Worm (Caenorhabditis elegans) whole organism, L1 larva: Measurements from ENCODE around the gene vit-2.

Source experiments
- alr-1 ChIP-seq: fragments of 200-800 bp; sonication (Bioruptor generic); optimal IDR thresholded peaks from 2 replicates; lab custom pipeline; 2018; ENCODE audit warnings: borderline replicate concordance, mild to moderate bottlenecking, missing genetic modification characterization, missing compliant biosample characterization
- ama-1 ChIP-seq: fragments of 150-350 bp; optimal IDR thresholded peaks from 2 replicates; lab custom pipeline; 2014
- blmp-1 ChIP-seq: fragments of 150-350 bp; optimal IDR thresholded peaks from 2 replicates; lab custom pipeline; 2014; ENCODE audit warnings: missing biosample characterization, missing genetic modification characterization
- elt-2 ChIP-seq: sonication (generic microtip); optimal IDR thresholded peaks from 2 replicates; lab custom pipeline; 2016; ENCODE audit warnings: missing genetic modification characterization, mild to moderate bottlenecking, inconsistent platforms, missing compliant biosample characterization, missing genetic modification reagents
- lin-14 ChIP-seq: fragments of 200-800 bp; sonication (Bioruptor generic); optimal IDR thresholded peaks from 2 replicates; lab custom pipeline; 2018; ENCODE audit warnings: mild to moderate bottlenecking, missing genetic modification characterization, moderate library complexity, missing compliant biosample characterization
- lin-39 ChIP-seq: fragments of 150-350 bp; optimal IDR thresholded peaks from 2 replicates; lab custom pipeline; 2014; ENCODE audit warnings: missing biosample characterization, missing genetic modification reagents, missing genetic modification characterization
- lir-3 ChIP-seq: sonication (generic microtip); optimal IDR thresholded peaks from 2 replicates; lab custom pipeline; 2016; ENCODE audit warnings: mild to moderate bottlenecking, missing genetic modification characterization, moderate library complexity, missing compliant biosample characterization; ENCODE audit not compliant: poor library complexity
- lsy-2 ChIP-seq, 2 experiments: fragments of 150-350 bp; optimal IDR thresholded peaks; 2 replicates each; lab custom pipeline; 2014; ENCODE audit warnings: missing biosample characterization in 2 of 2, missing genetic modification characterization in 2 of 2
- mdl-1 ChIP-seq, 2 experiments: fragments of 150-350 bp; optimal IDR thresholded peaks; 2 replicates each; lab custom pipeline; 2014 to 2017; ENCODE audit warnings: missing biosample characterization in 2 of 2, missing genetic modification characterization in 2 of 2, inconsistent platforms in 1 of 2
- mep-1 ChIP-seq: fragments of 150-350 bp; optimal IDR thresholded peaks from 2 replicates; lab custom pipeline; 2014; ENCODE audit warnings: missing biosample characterization, missing genetic modification characterization
- nhr-28 ChIP-seq: fragments of 150-350 bp; optimal IDR thresholded peaks from 2 replicates; lab custom pipeline; 2014; ENCODE audit warnings: missing biosample characterization, missing genetic modification characterization
- snu-23 ChIP-seq: sonication (generic microtip); optimal IDR thresholded peaks from 2 replicates; lab custom pipeline; 2016; ENCODE audit warnings: missing genetic modification characterization, missing compliant biosample characterization
- zag-1 ChIP-seq: fragments of 150-350 bp; optimal IDR thresholded peaks from 2 replicates; lab custom pipeline; 2014; ENCODE audit warnings: missing biosample characterization, missing genetic modification characterization
- ztf-11 ChIP-seq, 2 experiments: sonication (generic microtip); optimal IDR thresholded peaks; 2 replicates each; lab custom pipeline; 2016 to 2017; ENCODE audit warnings: missing genetic modification characterization in 2 of 2, missing biosample characterization in 1 of 2, missing compliant biosample characterization in 1 of 2

DNA sequence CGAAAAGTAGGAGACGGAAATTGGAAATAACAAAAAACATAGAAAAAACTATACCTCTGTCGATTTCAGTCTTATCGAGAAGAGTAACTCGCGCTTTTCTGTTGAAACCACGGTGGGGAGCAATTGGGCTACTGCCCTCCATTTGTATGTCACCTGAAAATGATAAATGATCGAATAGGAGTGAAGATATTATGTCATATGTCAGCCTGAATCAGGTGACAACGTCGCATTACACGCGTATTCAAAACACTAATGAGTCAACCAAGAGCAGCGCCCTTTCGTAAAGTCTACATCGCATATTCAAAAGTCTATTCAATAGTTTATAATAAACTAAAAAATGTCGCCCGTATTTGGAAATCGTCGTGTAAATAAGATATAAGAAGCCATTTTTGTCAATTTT is 52.1 kb downstream of the vit-2 start:
- no peak for TF ChIP-seq alr-1 (tag; lab: Kevin White, UChicago)
- no peak for TF ChIP-seq snu-23 (GFP tag; lab: Kevin White, UChicago)
- TF ChIP-seq mep-1 (tag; lab: Kevin White, UChicago) = no peak
- no peak for TF ChIP-seq lsy-2 (tag; optimal IDR thresholded peaks at IDR 0.05; lab: Kevin White, UChicago)
- no peak for TF ChIP-seq lir-3 (tag; lab: Kevin White, UChicago)
- TF ChIP-seq ama-1 (lab: Kevin White, UChicago) = no peak
- TF ChIP-seq mdl-1 (tag; optimal IDR thresholded peaks at IDR 0.05; lab: Kevin White, UChicago) = no peak
- no peak for TF ChIP-seq lin-39 (tag; lab: Kevin White, UChicago)
- TF ChIP-seq elt-2 (tag; lab: Kevin White, UChicago) = no peak
- TF ChIP-seq lin-14 (GFP tag; lab: Kevin White, UChicago) = no peak
- no peak for TF ChIP-seq zag-1
- TF ChIP-seq ztf-11 (tag; optimal IDR thresholded peaks at IDR 0.05; lab: Kevin White, UChicago) = no peak
- no peak for TF ChIP-seq nhr-28 (tag; lab: Kevin White, UChicago)
- TF ChIP-seq blmp-1 (tag; lab: Kevin White, UChicago) = no peak
